Fruit fly (Drosophila melanogaster) whole organism, adult: ENCODE results near the gene stnA.

ENCODE experiments used
- CG11617 ChIP-seq: fragments of 200-800 bp; sonication (Bioruptor generic); optimal IDR thresholded peaks from 2 replicates; lab custom pipeline; 2017; ENCODE audit warnings: mild to moderate bottlenecking, missing biosample characterization, missing genetic modification reagents, missing genetic modification characterization
- CG1620 ChIP-seq: fragments of 200-800 bp; sonication (Bioruptor generic); optimal IDR thresholded peaks from 2 replicates; lab custom pipeline; 2016; ENCODE audit warnings: missing biosample characterization, missing genetic modification characterization
- CG5204 ChIP-seq: fragments of 200-800 bp; sonication (Bioruptor generic); optimal IDR thresholded peaks from 2 replicates; lab custom pipeline; 2016; ENCODE audit warnings: missing biosample characterization, missing genetic modification characterization
- cic ChIP-seq: fragments of 200-800 bp; sonication (Bioruptor generic); optimal IDR thresholded peaks from 2 replicates; lab custom pipeline; 2017; ENCODE audit warnings: missing biosample characterization, mild to moderate bottlenecking, missing genetic modification characterization, moderate library complexity
- cnc ChIP-seq, 2 experiments: fragments of >200 bp; optimal IDR thresholded peaks; 2 replicates each; lab custom pipeline; 2017
- tj ChIP-seq: fragments of 200-800 bp; sonication (Bioruptor generic); optimal IDR thresholded peaks from 3 replicates; lab custom pipeline; 2017; ENCODE audit warnings: missing biosample characterization, mild to moderate bottlenecking, missing genetic modification characterization, moderate library complexity

- TF ChIP-seq CG11617 (GFP tag; lab: Kevin White, UChicago) (no peak), CG5204 (GFP tag; lab: Kevin White, UChicago) (no peak), cic (GFP tag; lab: Kevin White, UChicago) (no peak), tj (GFP tag; lab: Kevin White, UChicago) (no peak), cnc (optimal IDR thresholded peaks at IDR 0.05; lab: Kevin White, UChicago) (no peak), CG1620 (GFP tag; lab: Kevin White, UChicago) (no peak)
These were observed 59.4 kb downstream of the stnA start, which contains the start of gene Cnep1r1 for dm6 chrX:22945021-22945420.
